Worm (Caenorhabditis elegans) whole organism, L2 larva: ENCODE results near the gene F38B2.2.

Experiments
- C34F6.9 ChIP-seq: fragments of 150-350 bp; optimal IDR thresholded peaks from 2 replicates; lab custom pipeline; 2014; ENCODE audit warnings: missing biosample characterization, missing genetic modification characterization
- F13H6.1 ChIP-seq: sonication (generic microtip); optimal IDR thresholded peaks from 2 replicates; lab custom pipeline; 2016; ENCODE audit warnings: missing genetic modification characterization, missing compliant biosample characterization
- Y55F3AM.14 ChIP-seq: fragments of 200-800 bp; sonication (Bioruptor generic); optimal IDR thresholded peaks from 2 replicates; lab custom pipeline; 2018; ENCODE audit warnings: mild to moderate bottlenecking, missing genetic modification characterization, missing compliant biosample characterization
- ZK546.5 ChIP-seq: sonication (generic microtip); optimal IDR thresholded peaks from 2 replicates; lab custom pipeline; 2017; ENCODE audit warnings: missing biosample characterization, missing genetic modification characterization
- alr-1 ChIP-seq: fragments of 150-350 bp; optimal IDR thresholded peaks from 2 replicates; lab custom pipeline; 2014; ENCODE audit warnings: missing biosample characterization, missing genetic modification characterization
- ama-1 ChIP-seq: fragments of 150-350 bp; optimal IDR thresholded peaks from 2 replicates; lab custom pipeline; 2018; ENCODE audit warnings: inconsistent platforms
- blmp-1 ChIP-seq: sonication (generic microtip); optimal IDR thresholded peaks from 2 replicates; lab custom pipeline; 2017; ENCODE audit warnings: missing genetic modification characterization, mild to moderate bottlenecking, missing compliant biosample characterization, antibody characterized with exemption, moderate library complexity; ENCODE audit not compliant: insufficient read depth
- ceh-16 ChIP-seq: fragments of 150-350 bp; optimal IDR thresholded peaks from 2 replicates; lab custom pipeline; 2014; ENCODE audit warnings: missing biosample characterization, missing genetic modification characterization
- ceh-82 ChIP-seq: fragments of 150-350 bp; optimal IDR thresholded peaks from 2 replicates; lab custom pipeline; 2014; ENCODE audit warnings: missing biosample characterization, missing genetic modification characterization
- crh-2 ChIP-seq: sonication (generic microtip); optimal IDR thresholded peaks from 2 replicates; lab custom pipeline; 2017; ENCODE audit warnings: missing biosample characterization, missing genetic modification characterization
- dmd-4 ChIP-seq: sonication (generic microtip); optimal IDR thresholded peaks from 2 replicates; lab custom pipeline; 2017; ENCODE audit warnings: missing biosample characterization, missing genetic modification characterization
- egl-27 ChIP-seq: sonication (generic microtip); optimal IDR thresholded peaks from 3 replicates; lab custom pipeline; 2017; ENCODE audit warnings: missing biosample characterization, missing genetic modification reagents, missing genetic modification characterization
- elt-1 ChIP-seq: fragments of 150-350 bp; optimal IDR thresholded peaks from 2 replicates; lab custom pipeline; 2014; ENCODE audit warnings: missing biosample characterization, missing genetic modification characterization
- elt-3 ChIP-seq: sonication (generic microtip); optimal IDR thresholded peaks from 2 replicates; lab custom pipeline; 2017; ENCODE audit warnings: missing biosample characterization, missing genetic modification characterization
- fos-1 ChIP-seq: fragments of 150-350 bp; optimal IDR thresholded peaks from 2 replicates; lab custom pipeline; 2014; ENCODE audit warnings: missing biosample characterization, missing genetic modification characterization
- gmeb-1 ChIP-seq: fragments of 150-350 bp; optimal IDR thresholded peaks from 2 replicates; lab custom pipeline; 2014; ENCODE audit warnings: missing biosample characterization, missing genetic modification characterization
- lin-11 ChIP-seq: fragments of 150-350 bp; sonication (generic microtip); optimal IDR thresholded peaks from 2 replicates; lab custom pipeline; 2014; ENCODE audit warnings: missing biosample characterization, missing genetic modification characterization, inconsistent platforms, mixed read lengths
- lin-39 ChIP-seq: fragments of 150-350 bp; optimal IDR thresholded peaks from 2 replicates; lab custom pipeline; 2014; ENCODE audit warnings: missing biosample characterization, missing genetic modification reagents, missing genetic modification characterization
- mbf-1 ChIP-seq: sonication (generic microtip); optimal IDR thresholded peaks from 2 replicates; lab custom pipeline; 2017; ENCODE audit warnings: missing biosample characterization, missing genetic modification characterization
- mdl-1 ChIP-seq, 2 experiments: fragments of 150-350 bp in 1 of 2; sonication (generic microtip) in 1 of 2; optimal IDR thresholded peaks; 2 replicates each; lab custom pipeline; 2017; ENCODE audit warnings: missing biosample characterization in 2 of 2, missing genetic modification characterization in 2 of 2
- nhr-10 ChIP-seq: sonication (generic microtip); optimal IDR thresholded peaks from 2 replicates; lab custom pipeline; 2017; ENCODE audit warnings: missing biosample characterization, missing genetic modification characterization
- nhr-11 ChIP-seq: fragments of 150-350 bp; optimal IDR thresholded peaks from 2 replicates; lab custom pipeline; 2014; ENCODE audit warnings: missing biosample characterization, missing genetic modification characterization
- nhr-12 ChIP-seq: fragments of 150-350 bp; optimal IDR thresholded peaks from 2 replicates; lab custom pipeline; 2014; ENCODE audit warnings: missing biosample characterization, missing genetic modification characterization
- nhr-21 ChIP-seq: fragments of 150-350 bp; optimal IDR thresholded peaks from 2 replicates; lab custom pipeline; 2014; ENCODE audit warnings: missing biosample characterization, missing genetic modification characterization
- nhr-237 ChIP-seq: fragments of 150-350 bp; optimal IDR thresholded peaks from 2 replicates; lab custom pipeline; 2014; ENCODE audit warnings: missing biosample characterization, missing genetic modification characterization
- nhr-25 ChIP-seq: fragments of 150-350 bp; sonication (generic microtip); optimal IDR thresholded peaks from 3 replicates; lab custom pipeline; 2014; ENCODE audit warnings: missing biosample characterization, missing genetic modification characterization
- nhr-6 ChIP-seq: fragments of 150-350 bp; optimal IDR thresholded peaks from 2 replicates; lab custom pipeline; 2014; ENCODE audit warnings: missing biosample characterization, missing genetic modification characterization
- nhr-77 ChIP-seq: fragments of 150-350 bp; optimal IDR thresholded peaks from 2 replicates; lab custom pipeline; 2014; ENCODE audit warnings: missing biosample characterization, missing genetic modification characterization
- sem-4 ChIP-seq: fragments of 150-350 bp; optimal IDR thresholded peaks from 2 replicates; lab custom pipeline; 2014; ENCODE audit warnings: missing biosample characterization, missing genetic modification reagents, missing genetic modification characterization
- skn-1 ChIP-seq: sonication (generic microtip); optimal IDR thresholded peaks from 2 replicates; lab custom pipeline; 2017; ENCODE audit warnings: missing biosample characterization, missing genetic modification characterization
- sma-3 ChIP-seq: sonication (generic microtip); optimal IDR thresholded peaks from 2 replicates; lab custom pipeline; 2016; ENCODE audit warnings: missing genetic modification reagents, missing genetic modification characterization, missing compliant biosample characterization
- unc-39 ChIP-seq: fragments of 150-350 bp; optimal IDR thresholded peaks from 2 replicates; lab custom pipeline; 2014; ENCODE audit warnings: missing biosample characterization, missing genetic modification characterization
- unc-55 ChIP-seq: fragments of 150-350 bp; sonication (generic microtip); optimal IDR thresholded peaks from 3 replicates; lab custom pipeline; 2014; ENCODE audit warnings: missing biosample characterization, missing genetic modification reagents, missing genetic modification characterization
- unc-62 ChIP-seq: fragments of 150-350 bp; optimal IDR thresholded peaks from 2 replicates; lab custom pipeline; 2014; ENCODE audit warnings: missing biosample characterization, missing genetic modification reagents, missing genetic modification characterization
- zag-1 ChIP-seq: fragments of 150-350 bp; optimal IDR thresholded peaks from 2 replicates; lab custom pipeline; 2014; ENCODE audit warnings: missing biosample characterization, missing genetic modification characterization
- ztf-11 ChIP-seq: sonication (generic microtip); optimal IDR thresholded peaks from 2 replicates; lab custom pipeline; 2017; ENCODE audit warnings: missing biosample characterization, missing genetic modification characterization

F38B2.2 gene

DNA sequence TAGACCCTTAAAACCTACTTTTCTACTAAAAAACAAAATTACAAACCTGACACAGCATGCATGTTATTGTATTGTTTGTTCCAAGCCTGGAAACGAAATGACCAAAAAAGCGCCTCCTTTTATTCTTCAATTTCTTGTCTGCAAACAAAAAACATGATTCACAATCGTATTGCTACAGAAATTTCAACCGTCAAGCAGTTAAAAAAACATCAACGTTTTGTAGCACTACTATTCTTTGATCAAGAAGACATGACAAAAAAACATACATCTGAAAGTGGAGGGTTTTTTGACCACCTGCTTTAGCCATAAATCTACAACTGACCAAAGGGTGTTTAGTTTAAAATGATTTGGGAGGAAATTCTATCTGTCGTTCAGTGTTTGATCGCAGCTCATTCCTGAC, 2.0 kb upstream of the F38B2.2 start, which contains the start of gene F38B2.6:
F38B2.6 (minus strand) TSS at position 101 of the 400 bp plus-strand sequence.
- TF ChIP-seq lin-39 (tag; lab: Kevin White, UChicago) (no peak), nhr-6 (tag; lab: Kevin White, UChicago) (no peak), nhr-21 (tag; lab: Kevin White, UChicago) (no peak), dmd-4 (no peak), sem-4 (tag; lab: Kevin White, UChicago) (no peak), nhr-11 (tag; lab: Kevin White, UChicago) (no peak), nhr-237 (tag; lab: Kevin White, UChicago) (no peak), ceh-16 (no peak), nhr-10 (no peak), unc-62 (GFP tag; lab: Kevin White, UChicago) (no peak), unc-39 (tag; lab: Kevin White, UChicago) (no peak), crh-2 (tag; lab: Kevin White, UChicago) (no peak), unc-55 (GFP tag; lab: Kevin White, UChicago) (no peak), C34F6.9 (no peak), lin-11 (no peak), ama-1 (lab: Kevin White, UChicago) (no peak), nhr-25 (tag; lab: Kevin White, UChicago) (no peak), alr-1 (tag; lab: Kevin White, UChicago) (no peak), ztf-11 (tag; lab: Kevin White, UChicago) (no peak), F13H6.1 (tag; lab: Kevin White, UChicago) (no peak)

DNA sequence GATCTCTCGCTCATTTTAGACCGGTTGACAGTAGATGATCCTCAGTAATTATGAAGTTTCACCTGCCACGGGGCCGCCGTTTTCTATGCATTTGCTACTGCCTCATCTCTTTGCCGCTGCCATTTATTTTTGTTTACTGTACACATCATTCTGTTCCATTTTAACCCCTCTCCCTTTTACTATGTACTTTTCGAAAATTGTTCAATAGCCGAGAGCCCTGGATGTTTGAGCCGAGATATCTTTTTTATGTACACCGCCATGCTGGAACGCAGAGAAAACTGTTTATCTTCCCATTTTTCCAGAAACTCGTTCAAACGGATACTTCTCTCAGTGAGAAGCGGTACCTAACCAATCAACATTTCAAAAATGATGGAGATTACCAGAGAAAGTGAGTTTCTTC, 8.3 kb downstream of the F38B2.2 start, which contains the start of gene ifa-1:
ifa-1 (plus strand) TSS at position 301 of the 400 bp plus-strand sequence.
- no peak for TF ChIP-seq ceh-82 (tag; lab: Kevin White, UChicago)
- no peak for TF ChIP-seq skn-1 (tag; lab: Kevin White, UChicago)
- TF ChIP-seq sem-4 (tag; lab: Kevin White, UChicago), result no peak
- TF ChIP-seq unc-62 (GFP tag; lab: Kevin White, UChicago), result no peak
- TF ChIP-seq gmeb-1, result no peak
- no peak for TF ChIP-seq ceh-16
- no peak for TF ChIP-seq C34F6.9
- TF ChIP-seq sma-3, result no peak
- TF ChIP-seq elt-1, result no peak
- no peak for TF ChIP-seq zag-1 (tag; lab: Kevin White, UChicago)
- TF ChIP-seq mbf-1 (tag; lab: Kevin White, UChicago), result no peak
- no peak for TF ChIP-seq egl-27
- TF ChIP-seq blmp-1 (tag; lab: Kevin White, UChicago), result no peak
- TF ChIP-seq ztf-11 (tag; lab: Kevin White, UChicago), result no peak
- no peak for TF ChIP-seq nhr-77

DNA sequence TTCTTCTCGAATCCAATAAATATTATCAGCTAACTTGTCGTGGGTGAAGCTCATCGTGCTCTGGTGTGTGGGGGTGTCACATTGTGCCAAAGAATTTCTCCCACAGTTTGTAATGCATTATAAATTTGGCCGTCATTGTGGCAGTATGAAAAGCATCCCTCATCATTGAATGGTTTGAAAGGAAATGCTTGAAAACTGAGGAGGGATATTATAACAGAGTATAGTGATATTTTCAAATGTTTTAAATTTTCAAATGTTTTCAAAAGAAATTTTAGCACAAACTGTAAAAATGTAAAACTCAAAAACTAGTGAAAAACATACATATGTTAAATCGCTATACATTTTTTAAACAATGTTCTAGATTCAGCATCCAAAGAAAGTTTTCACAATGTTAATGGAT, 10.2 kb downstream of the F38B2.2 start, which contains the start of gene C03A3.3:
C03A3.3 (minus strand) TSS at position 101 of the 400 bp plus-strand sequence.
- TF ChIP-seq nhr-12 (tag; lab: Kevin White, UChicago) (no peak), elt-3 (no peak), unc-55 (GFP tag; lab: Kevin White, UChicago) (peak; percentile 31)

DNA sequence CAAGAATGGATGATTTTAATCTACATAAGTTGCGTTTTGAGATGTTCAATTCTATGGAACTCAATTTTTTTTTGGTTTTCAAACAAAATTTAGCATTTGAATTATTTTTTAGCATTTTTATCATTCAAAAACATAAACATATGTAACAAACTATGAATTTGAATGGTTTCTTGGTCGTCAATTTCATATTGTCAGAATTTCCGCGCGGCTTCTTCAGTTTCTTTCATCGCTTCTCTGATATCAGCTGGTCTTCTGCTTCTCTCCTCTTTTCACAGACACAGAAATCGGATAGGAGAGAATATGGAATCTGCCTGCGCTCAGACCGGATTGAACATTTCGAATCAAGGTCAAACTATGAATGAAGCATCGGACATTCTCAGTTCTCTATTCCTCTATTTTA, 12.5 kb downstream of the F38B2.2 start, which contains the start of gene C03A3.9:
C03A3.9 (plus strand) TSS at position 301 of the 400 bp plus-strand sequence.
- TF ChIP-seq ZK546.5 (tag; lab: Kevin White, UChicago) (no peak), egl-27 (no peak), mbf-1 (tag; lab: Kevin White, UChicago) (no peak), nhr-12 (tag; lab: Kevin White, UChicago) (no peak), blmp-1 (tag; lab: Kevin White, UChicago) (no peak), Y55F3AM.14 (GFP tag; lab: Kevin White, UChicago) (no peak), nhr-10 (no peak), mdl-1 (tag; optimal IDR thresholded peaks at IDR 0.05; lab: Kevin White, UChicago) (no peak), elt-1 (no peak)

ce11 chrX:11264715-11265114, 14.5 kb downstream of the F38B2.2 start:
- TF ChIP-seq fos-1 (tag; lab: Kevin White, UChicago) (peak; percentile 93), ZK546.5 (tag; lab: Kevin White, UChicago) (no peak)
- TF ChIP-seq, all 48 proteins: peak for 1
